Fruit fly (Drosophila melanogaster) whole organism, embryonic: ENCODE results near the gene MtnE.
A peak's percentile ranks its signal among the peaks of the same experiment; 100 is the strongest.

Experiments
- CG11723 ChIP-seq: fragments of 200-800 bp; sonication (Bioruptor generic); optimal IDR thresholded peaks from 2 replicates; lab custom pipeline; 2017; ENCODE audit warnings: missing biosample characterization, mild to moderate bottlenecking, missing genetic modification characterization
- CG12236 ChIP-seq: fragments of 200-800 bp; sonication (Bioruptor generic); optimal IDR thresholded peaks from 2 replicates; lab custom pipeline; 2016; ENCODE audit warnings: missing biosample characterization, missing genetic modification characterization
- CG12299 ChIP-seq: fragments of 200-800 bp; sonication (Bioruptor generic); optimal IDR thresholded peaks from 2 replicates; lab custom pipeline; 2018; ENCODE audit warnings: missing biosample characterization, mild to moderate bottlenecking, missing genetic modification characterization
- CG12391 ChIP-seq: fragments of 200-800 bp; sonication (Bioruptor generic); optimal IDR thresholded peaks from 3 replicates; lab custom pipeline; 2018; ENCODE audit warnings: missing biosample characterization, mild to moderate bottlenecking, missing genetic modification characterization, moderate library complexity
- CG14710 ChIP-seq: fragments of 200-800 bp; sonication (Bioruptor generic); optimal IDR thresholded peaks from 3 replicates; lab custom pipeline; 2019; ENCODE audit warnings: missing biosample characterization, mild to moderate bottlenecking, missing genetic modification characterization, moderate library complexity
- CG16863 ChIP-seq: fragments of 200-800 bp; sonication (Bioruptor generic); optimal IDR thresholded peaks from 3 replicates; lab custom pipeline; 2016; ENCODE audit warnings: missing biosample characterization, missing genetic modification characterization
- CG1792 ChIP-seq: fragments of 200-800 bp; sonication (Bioruptor generic); optimal IDR thresholded peaks from 2 replicates; lab custom pipeline; 2016; ENCODE audit warnings: missing biosample characterization, missing genetic modification characterization
- CG18764 ChIP-seq: fragments of 200-800 bp; sonication (Bioruptor generic); optimal IDR thresholded peaks from 3 replicates; lab custom pipeline; 2016; ENCODE audit warnings: missing biosample characterization, missing genetic modification characterization
- CG30020 ChIP-seq: fragments of 200-800 bp; optimal IDR thresholded peaks from 2 replicates; lab custom pipeline; 2019; ENCODE audit warnings: missing biosample characterization, mild to moderate bottlenecking, missing genetic modification characterization, moderate library complexity
- CG30431 ChIP-seq: fragments of 200-800 bp; sonication (Bioruptor generic); optimal IDR thresholded peaks from 2 replicates; lab custom pipeline; 2017; ENCODE audit warnings: missing biosample characterization, missing genetic modification characterization
- CG34422 ChIP-seq: fragments of 200-800 bp; sonication (Bioruptor generic); IDR thresholded peaks from 3 replicates; pipeline ENCODE4 v1.3.6; 2022; ENCODE audit warnings: missing biosample characterization, missing genetic modification characterization
- CG3838 ChIP-seq: fragments of 200-800 bp; sonication (Bioruptor generic); optimal IDR thresholded peaks from 3 replicates; lab custom pipeline; 2016; ENCODE audit warnings: missing biosample characterization, missing genetic modification characterization
- CG5245 ChIP-seq: fragments of 200-800 bp; sonication (Bioruptor generic); optimal IDR thresholded peaks from 3 replicates; lab custom pipeline; 2016; ENCODE audit warnings: missing biosample characterization, missing genetic modification characterization
- CG5953 ChIP-seq: fragments of 200-800 bp; sonication (Bioruptor generic); IDR thresholded peaks from 2 replicates; pipeline ENCODE4 v1.3.6; 2022; ENCODE audit warnings: missing biosample characterization, missing genetic modification characterization
- CG6254 ChIP-seq: fragments of 200-800 bp; sonication (Bioruptor generic); optimal IDR thresholded peaks from 3 replicates; lab custom pipeline; 2017; ENCODE audit warnings: mild to moderate bottlenecking, missing biosample characterization, missing genetic modification reagents, missing genetic modification characterization
- CG6654 ChIP-seq: fragments of 200-800 bp; sonication (Bioruptor generic); optimal IDR thresholded peaks from 2 replicates; lab custom pipeline; 2017; ENCODE audit warnings: missing biosample characterization, mild to moderate bottlenecking, missing genetic modification characterization
- CG6791 ChIP-seq: fragments of 200-800 bp; sonication (Bioruptor generic); IDR thresholded peaks from 3 replicates; pipeline ENCODE4 v1.3.6; 2022; ENCODE audit warnings: missing biosample characterization, missing genetic modification characterization; ENCODE audit not compliant: partially characterized antibody
- CG7839 ChIP-seq: fragments of 200-800 bp; sonication (Bioruptor generic); optimal IDR thresholded peaks from 3 replicates; lab custom pipeline; 2018; ENCODE audit warnings: missing biosample characterization, mild to moderate bottlenecking, missing genetic modification characterization, moderate library complexity
- CG9609 ChIP-seq: fragments of 200-800 bp; sonication (Bioruptor generic); optimal IDR thresholded peaks from 3 replicates; lab custom pipeline; 2016; ENCODE audit warnings: missing biosample characterization, missing genetic modification characterization
- CrebB ChIP-seq: fragments of 200-800 bp; sonication (Bioruptor generic); optimal IDR thresholded peaks from 3 replicates; lab custom pipeline; 2018; ENCODE audit warnings: missing biosample characterization, mild to moderate bottlenecking, missing genetic modification characterization
- D19B ChIP-seq: fragments of 200-800 bp; sonication (Bioruptor generic); optimal IDR thresholded peaks from 2 replicates; lab custom pipeline; 2017; ENCODE audit warnings: missing biosample characterization, mild to moderate bottlenecking, missing genetic modification characterization
- Dfd ChIP-seq, 2 experiments: fragments of >200 bp; optimal IDR thresholded peaks; 2 replicates each; lab custom pipeline; 2017; ENCODE audit warnings: missing biosample characterization in 2 of 2, missing genetic modification characterization in 2 of 2
- Dip3 ChIP-seq: fragments of 200-800 bp; sonication (Bioruptor generic); optimal IDR thresholded peaks from 3 replicates; lab custom pipeline; 2016; ENCODE audit warnings: missing biosample characterization, missing genetic modification characterization
- Fer3 ChIP-seq: fragments of 200-800 bp; sonication (Bioruptor generic); optimal IDR thresholded peaks from 2 replicates; lab custom pipeline; 2018; ENCODE audit warnings: missing biosample characterization, mild to moderate bottlenecking, missing genetic modification characterization, moderate library complexity
- Lhr ChIP-seq: fragments of 200-800 bp; sonication (Bioruptor generic); optimal IDR thresholded peaks from 3 replicates; lab custom pipeline; 2017; ENCODE audit warnings: mild to moderate bottlenecking, missing biosample characterization, missing genetic modification reagents, missing genetic modification characterization
- Meics ChIP-seq: fragments of 200-800 bp; sonication (Bioruptor generic); optimal IDR thresholded peaks from 2 replicates; lab custom pipeline; 2017; ENCODE audit warnings: missing biosample characterization, mild to moderate bottlenecking, missing genetic modification characterization
- NC2β ChIP-seq: fragments of 200-800 bp; sonication (Bioruptor generic); optimal IDR thresholded peaks from 2 replicates; lab custom pipeline; 2016; ENCODE audit warnings: missing biosample characterization, missing genetic modification characterization
- Neu2 ChIP-seq: fragments of 200-800 bp; sonication (Bioruptor generic); optimal IDR thresholded peaks from 3 replicates; lab custom pipeline; 2016; ENCODE audit warnings: missing biosample characterization, missing genetic modification characterization, borderline replicate concordance
- Xbp1 ChIP-seq: fragments of 200-800 bp; sonication (Bioruptor generic); optimal IDR thresholded peaks from 3 replicates; lab custom pipeline; 2016; ENCODE audit warnings: missing biosample characterization, mild to moderate bottlenecking, missing genetic modification characterization
- ash1 ChIP-seq: fragments of 200-800 bp; sonication (Bioruptor generic); optimal IDR thresholded peaks from 2 replicates; lab custom pipeline; 2018; ENCODE audit warnings: missing biosample characterization, mild to moderate bottlenecking, missing genetic modification characterization
- chm ChIP-seq: fragments of 200-800 bp; sonication (Bioruptor generic); IDR thresholded peaks from 2 replicates; pipeline ENCODE4 v1.3.6; 2022; ENCODE audit warnings: missing biosample characterization, missing genetic modification characterization
- chn ChIP-seq: fragments of 200-800 bp; sonication (Bioruptor generic); optimal IDR thresholded peaks from 2 replicates; lab custom pipeline; 2016; ENCODE audit warnings: missing biosample characterization, missing genetic modification characterization
- corto ChIP-seq: fragments of 200-800 bp; sonication (Bioruptor generic); optimal IDR thresholded peaks from 2 replicates; lab custom pipeline; 2016; ENCODE audit warnings: missing biosample characterization, mild to moderate bottlenecking, missing genetic modification characterization, moderate library complexity
- crol ChIP-seq: fragments of 200-800 bp; sonication (Bioruptor generic); IDR thresholded peaks from 2 replicates; pipeline ENCODE4 v1.3.6; 2022; ENCODE audit warnings: missing biosample characterization, missing genetic modification characterization
- gce ChIP-seq: fragments of 200-800 bp; sonication (Bioruptor generic); IDR thresholded peaks from 3 replicates; pipeline ENCODE4 v1.3.6; 2022; ENCODE audit warnings: missing biosample characterization, missing genetic modification characterization
- gcm2 ChIP-seq: fragments of 200-800 bp; sonication (Bioruptor generic); optimal IDR thresholded peaks from 2 replicates; lab custom pipeline; 2016; ENCODE audit warnings: missing biosample characterization, missing genetic modification characterization
- gem ChIP-seq: fragments of 200-800 bp; sonication (Bioruptor generic); optimal IDR thresholded peaks from 2 replicates; lab custom pipeline; 2019; ENCODE audit warnings: missing biosample characterization, mild to moderate bottlenecking, missing genetic modification characterization, moderate library complexity
- grau ChIP-seq: fragments of 200-800 bp; optimal IDR thresholded peaks from 3 replicates; lab custom pipeline; 2019; ENCODE audit warnings: missing biosample characterization, mild to moderate bottlenecking, missing genetic modification characterization, moderate library complexity
- jumu ChIP-seq: fragments of 200-800 bp; sonication (Bioruptor generic); optimal IDR thresholded peaks from 3 replicates; lab custom pipeline; 2016; ENCODE audit warnings: missing biosample characterization, missing genetic modification characterization
- kay ChIP-seq: fragments of 200-800 bp; sonication (Bioruptor generic); optimal IDR thresholded peaks from 2 replicates; lab custom pipeline; 2016; ENCODE audit warnings: missing biosample characterization, missing genetic modification characterization
- lab ChIP-seq: fragments of 200-800 bp; sonication (Bioruptor generic); optimal IDR thresholded peaks from 3 replicates; lab custom pipeline; 2017; ENCODE audit warnings: missing biosample characterization, missing genetic modification characterization, mild to moderate bottlenecking, moderate library complexity, missing genetic modification reagents
- lmd ChIP-seq: fragments of 200-800 bp; sonication (Bioruptor generic); IDR thresholded peaks from 2 replicates; pipeline ENCODE4 v1.3.6; 2022; ENCODE audit warnings: missing biosample characterization, missing genetic modification characterization
- lola ChIP-seq, 3 experiments: fragments of >200 bp in 2 of 3; fragments of 200-800 bp in 1 of 3; sonication (Bioruptor generic) in 1 of 3; optimal IDR thresholded peaks; 2 replicates each; lab custom pipeline; 2017 to 2019; ENCODE audit warnings: missing biosample characterization in 3 of 3, missing genetic modification characterization in 3 of 3, mild to moderate bottlenecking in 1 of 3, moderate library complexity in 1 of 3
- lov ChIP-seq, 2 experiments: fragments of 200-800 bp in 1 of 2; fragments of >200 bp in 1 of 2; sonication (Bioruptor generic) in 1 of 2; IDR thresholded peaks in 1 of 2; optimal IDR thresholded peaks in 1 of 2; 2 replicates in 1 of 2; 3 replicates in 1 of 2; pipeline versions ENCODE4 v1.3.6 to Lab custom; 2017 to 2022; ENCODE audit warnings: missing biosample characterization in 1 of 2, missing genetic modification characterization in 1 of 2
- mirr ChIP-seq: fragments of 200-800 bp; sonication (Bioruptor generic); optimal IDR thresholded peaks from 3 replicates; lab custom pipeline; 2018; ENCODE audit warnings: missing biosample characterization, mild to moderate bottlenecking, missing genetic modification characterization
- pfk ChIP-seq: fragments of 200-800 bp; sonication (Bioruptor generic); optimal IDR thresholded peaks from 2 replicates; lab custom pipeline; 2018; ENCODE audit warnings: missing biosample characterization, mild to moderate bottlenecking, missing genetic modification characterization, moderate library complexity
- so ChIP-seq: fragments of 200-800 bp; sonication (Bioruptor generic); IDR thresholded peaks from 3 replicates; pipeline ENCODE4 v1.3.6; 2022; ENCODE audit warnings: missing biosample characterization, missing genetic modification characterization
- zen2 ChIP-seq: fragments of 200-800 bp; sonication (Bioruptor generic); IDR thresholded peaks from 3 replicates; pipeline ENCODE4 v1.3.6; 2022; ENCODE audit warnings: missing biosample characterization, missing genetic modification characterization; ENCODE audit not compliant: partially characterized antibody

The MtnE gene

dm6 chr3R:20542283-20543144, 8.0 kb upstream of the MtnE start (continued):
- TF ChIP-seq chn (no peak), zen2 (GFP tag; lab: Robert Waterston, UW) (no peak), corto (GFP tag; lab: Kevin White, UChicago) (no peak), CG30020 (tag; lab: Kevin White, UChicago) (no peak), Meics (peak; percentile 9), gcm2 (GFP tag; lab: Kevin White, UChicago) (no peak), CG1792 (no peak), CrebB (tag; lab: Kevin White, UChicago) (peak; percentile 67), CG18764 (GFP tag; lab: Kevin White, UChicago) (no peak), Dfd (GFP tag; optimal IDR thresholded peaks at IDR 0.05; lab: Kevin White, UChicago) (no peak), CG12299 (tag; lab: Kevin White, UChicago) (peak; percentile 39), CG3838 (GFP tag; lab: Kevin White, UChicago) (peak; percentile 51), lov (optimal IDR thresholded peaks at IDR 0.05; lab: Kevin White, UChicago) (no peak), lov (GFP tag; IDR thresholded peaks at IDR 0.05; lab: Robert Waterston, UW) (no peak), lab (peak; percentile 7), CG9609 (GFP tag; lab: Kevin White, UChicago) (no peak), Fer3 (tag; lab: Kevin White, UChicago) (peak; percentile 19), CG16863 (GFP tag; lab: Kevin White, UChicago) (no peak), pfk (GFP tag; lab: Kevin White, UChicago) (no peak), chm (GFP tag; lab: Robert Waterston, UW) (peak; percentile 67; the same call in 1 of the 2 replicates), CG11723 (GFP tag; lab: Kevin White, UChicago) (no peak), D19B (GFP tag; lab: Kevin White, UChicago) (no peak), CG5245 (no peak), CG12391 (tag; lab: Kevin White, UChicago) (peak; percentile 30), CG34422 (GFP tag; lab: Robert Waterston, UW) (0 out of 3 replicates have a peak, but pooled peaks have one; percentile 24), NC2β (GFP tag; lab: Kevin White, UChicago) (no peak), jumu (no peak), kay (GFP tag; lab: Kevin White, UChicago) (peak; percentile 20), CG7839 (tag; lab: Kevin White, UChicago) (no peak), Neu2 (no peak), CG12236 (GFP tag; lab: Kevin White, UChicago) (peak; percentile 4), CG6254 (GFP tag; lab: Kevin White, UChicago) (peak; percentile 20), CG6791 (GFP tag; lab: Robert Waterston, UW) (no peak), gce (GFP tag; lab: Robert Waterston, UW) (no peak), CG30431 (GFP tag; lab: Kevin White, UChicago) (no peak), Xbp1 (GFP tag; lab: Kevin White, UChicago) (no peak), Dip3 (no peak), ash1 (GFP tag; lab: Kevin White, UChicago) (no peak), lola (GFP tag; optimal IDR thresholded peaks at IDR 0.05; lab: Kevin White, UChicago) (peak in 1 of 3 experiments; percentile 58), grau (tag; lab: Kevin White, UChicago) (peak; percentile 3), Lhr (GFP tag; lab: Kevin White, UChicago) (peak; percentile 15), gem (tag; lab: Kevin White, UChicago) (peak; percentile 67), crol (GFP tag; lab: Robert Waterston, UW) (no peak), CG6654 (GFP tag; lab: Kevin White, UChicago) (no peak), mirr (GFP tag; lab: Kevin White, UChicago) (no peak), so (GFP tag; lab: Robert Waterston, UW) (peak; percentile 59; the same call in 1 of the 3 replicates), CG5953 (GFP tag; lab: Robert Waterston, UW) (no peak), lmd (GFP tag; lab: Robert Waterston, UW) (no peak), CG14710 (tag; lab: Kevin White, UChicago) (peak; percentile 63)
